Worm (Caenorhabditis elegans) whole organism, L4 larva: ENCODE data around the gene C12D5.5.
A peak's percentile ranks its signal among the peaks of the same experiment; 100 is the strongest.

ENCODE experiments used
- D1046.2 ChIP-seq: fragments of 200-800 bp; sonication (Bioruptor generic); IDR thresholded peaks from 2 replicates; pipeline ENCODE4 v1.3.6; 2022; ENCODE audit warnings: missing genetic modification characterization, missing compliant biosample characterization
- F26F4.8 ChIP-seq: fragments of 200-800 bp; sonication (Bioruptor generic); conservative IDR thresholded peaks from 2 replicates; pipeline ENCODE4 v1.3.6; 2022; ENCODE audit warnings: missing genetic modification characterization, missing compliant biosample characterization
- T20F7.1 ChIP-seq: fragments of 200-800 bp; sonication (Bioruptor generic); optimal IDR thresholded peaks from 2 replicates; lab custom pipeline; 2018; ENCODE audit warnings: mild to moderate bottlenecking, missing genetic modification characterization, missing compliant biosample characterization
- T26A8.4 ChIP-seq: fragments of 200-800 bp; sonication (Bioruptor generic); IDR thresholded peaks from 2 replicates; pipeline ENCODE4 v1.3.6; 2022; ENCODE audit warnings: missing genetic modification characterization, missing compliant biosample characterization
- aly-2 ChIP-seq: sonication (generic microtip); optimal IDR thresholded peaks from 2 replicates; lab custom pipeline; 2018; ENCODE audit warnings: missing biosample characterization, missing genetic modification characterization
- ceh-32 ChIP-seq: sonication (generic microtip); optimal IDR thresholded peaks from 2 replicates; lab custom pipeline; 2016; ENCODE audit warnings: mild to moderate bottlenecking, missing genetic modification characterization, missing compliant biosample characterization; ENCODE audit not compliant: poor library complexity
- ceh-44 ChIP-seq: fragments of 200-800 bp; sonication (Bioruptor generic); IDR thresholded peaks from 2 replicates; pipeline ENCODE4 v1.3.6; 2022; ENCODE audit warnings: missing genetic modification reagents, missing genetic modification characterization, missing compliant biosample characterization
- ceh-62 ChIP-seq: sonication (generic microtip); optimal IDR thresholded peaks from 2 replicates; lab custom pipeline; 2017; ENCODE audit warnings: missing biosample characterization, missing genetic modification characterization
- ces-1 ChIP-seq: fragments of 150-350 bp; sonication (generic microtip); optimal IDR thresholded peaks from 4 replicates; lab custom pipeline; 2014; ENCODE audit warnings: missing biosample characterization, missing genetic modification reagents, missing genetic modification characterization
- daf-16 ChIP-seq, 3 experiments: sonication (generic microtip); optimal IDR thresholded peaks; 2 replicates each; lab custom pipeline; 2016 to 2017; ENCODE audit warnings: missing genetic modification characterization in 3 of 3, missing genetic modification reagents in 3 of 3, mild to moderate bottlenecking in 2 of 3, missing compliant biosample characterization in 2 of 3, missing biosample characterization in 1 of 3, moderate library complexity in 1 of 3
- dmd-6 ChIP-seq: fragments of 200-800 bp; sonication (Bioruptor generic); IDR thresholded peaks from 2 replicates; pipeline ENCODE4 v1.3.6; 2022; ENCODE audit warnings: missing genetic modification reagents, missing genetic modification characterization, missing compliant biosample characterization
- dmd-8 ChIP-seq: fragments of 200-800 bp; sonication (Bioruptor generic); IDR thresholded peaks from 2 replicates; pipeline ENCODE4 v1.3.6; 2022; ENCODE audit warnings: missing genetic modification characterization, missing compliant biosample characterization
- dpl-1 ChIP-seq: fragments of 150-350 bp; optimal IDR thresholded peaks from 2 replicates; lab custom pipeline; 2014; ENCODE audit warnings: missing biosample characterization, missing genetic modification reagents, missing genetic modification characterization
- dve-1 ChIP-seq: sonication (generic microtip); optimal IDR thresholded peaks from 2 replicates; lab custom pipeline; 2017; ENCODE audit warnings: antibody characterized with exemption, mild to moderate bottlenecking, missing genetic modification characterization, missing compliant biosample characterization; ENCODE audit not compliant: insufficient read depth
- fos-1 ChIP-seq: fragments of 150-350 bp; optimal IDR thresholded peaks from 2 replicates; lab custom pipeline; 2014; ENCODE audit warnings: missing biosample characterization, missing genetic modification characterization
- gei-8 ChIP-seq: fragments of 200-800 bp; sonication (Bioruptor generic); optimal IDR thresholded peaks from 2 replicates; lab custom pipeline; 2018; ENCODE audit warnings: mild to moderate bottlenecking, missing genetic modification characterization, missing compliant biosample characterization
- hmg-1.1 ChIP-seq: fragments of 200-800 bp; sonication (Bioruptor generic); IDR thresholded peaks from 2 replicates; pipeline ENCODE4 v1.3.6; 2022; ENCODE audit warnings: missing genetic modification reagents, missing genetic modification characterization, missing compliant biosample characterization
- lin-1 ChIP-seq: fragments of 200-800 bp; sonication (Bioruptor generic); IDR thresholded peaks from 2 replicates; pipeline ENCODE4 v1.3.6; 2022; ENCODE audit warnings: missing genetic modification reagents, missing genetic modification characterization, missing compliant biosample characterization
- lin-13 ChIP-seq: fragments of 150-350 bp; optimal IDR thresholded peaks from 2 replicates; lab custom pipeline; 2014; ENCODE audit warnings: missing biosample characterization, missing genetic modification reagents, missing genetic modification characterization
- lin-15B ChIP-seq: fragments of 150-350 bp; sonication (generic microtip); optimal IDR thresholded peaks from 3 replicates; lab custom pipeline; 2014; ENCODE audit warnings: missing biosample characterization, missing genetic modification characterization
- lsy-2 ChIP-seq, 2 experiments: fragments of 150-350 bp in 1 of 2; sonication (generic microtip) in 1 of 2; optimal IDR thresholded peaks; 2 replicates each; lab custom pipeline; 2014 to 2017; ENCODE audit warnings: missing biosample characterization in 2 of 2, missing genetic modification characterization in 2 of 2
- mdl-1 ChIP-seq, 2 experiments: fragments of 150-350 bp in 1 of 2; sonication (generic microtip) in 1 of 2; optimal IDR thresholded peaks; 2 replicates each; lab custom pipeline; 2014 to 2017; ENCODE audit warnings: missing biosample characterization in 2 of 2, missing genetic modification characterization in 2 of 2
- mdt-29 ChIP-seq: fragments of 200-800 bp; sonication (Bioruptor generic); IDR thresholded peaks from 2 replicates; pipeline ENCODE4 v1.3.6; 2022; ENCODE audit warnings: missing genetic modification reagents, missing genetic modification characterization, missing compliant biosample characterization
- mxl-2 ChIP-seq: fragments of 200-800 bp; sonication (Bioruptor generic); conservative IDR thresholded peaks from 2 replicates; pipeline ENCODE4 v1.3.6; 2022; ENCODE audit warnings: missing genetic modification reagents, missing genetic modification characterization, missing compliant biosample characterization
- mxl-3 ChIP-seq: fragments of 200-800 bp; sonication (Bioruptor generic); optimal IDR thresholded peaks from 2 replicates; lab custom pipeline; 2018; ENCODE audit warnings: mild to moderate bottlenecking, missing genetic modification characterization, missing compliant biosample characterization
- nhr-102 ChIP-seq: sonication (generic microtip); optimal IDR thresholded peaks from 2 replicates; lab custom pipeline; 2016; ENCODE audit warnings: mild to moderate bottlenecking, missing genetic modification characterization, moderate library complexity, missing compliant biosample characterization
- nhr-25 ChIP-seq: sonication (generic microtip); optimal IDR thresholded peaks from 2 replicates; lab custom pipeline; 2017; ENCODE audit warnings: missing genetic modification characterization, mild to moderate bottlenecking, missing compliant biosample characterization, antibody characterized with exemption, moderate library complexity, borderline replicate concordance; ENCODE audit not compliant: insufficient read depth
- nhr-28 ChIP-seq: fragments of 150-350 bp; optimal IDR thresholded peaks from 2 replicates; lab custom pipeline; 2014; ENCODE audit warnings: missing biosample characterization, missing genetic modification characterization
- nhr-41 ChIP-seq: fragments of 200-800 bp; sonication (Bioruptor generic); IDR thresholded peaks from 2 replicates; pipeline ENCODE4 v1.3.6; 2022; ENCODE audit warnings: missing genetic modification reagents, missing genetic modification characterization, missing compliant biosample characterization
- nhr-48 ChIP-seq: sonication (generic microtip); optimal IDR thresholded peaks from 2 replicates; lab custom pipeline; 2016; ENCODE audit warnings: mild to moderate bottlenecking, missing genetic modification characterization, missing compliant biosample characterization
- nhr-77 ChIP-seq: fragments of 150-350 bp; optimal IDR thresholded peaks from 2 replicates; lab custom pipeline; 2014; ENCODE audit warnings: missing biosample characterization, missing genetic modification characterization
- saeg-2 ChIP-seq: fragments of 200-800 bp; sonication (Bioruptor generic); IDR thresholded peaks from 2 replicates; pipeline ENCODE4 v1.3.6; 2022; ENCODE audit warnings: missing genetic modification reagents, missing genetic modification characterization, missing compliant biosample characterization
- sdz-12 ChIP-seq: fragments of 200-800 bp; sonication (Bioruptor generic); optimal IDR thresholded peaks from 2 replicates; lab custom pipeline; 2018; ENCODE audit warnings: mild to moderate bottlenecking, missing genetic modification characterization, missing compliant biosample characterization
- snpc-1.2 ChIP-seq: fragments of 200-800 bp; sonication (Bioruptor generic); IDR thresholded peaks from 2 replicates; pipeline ENCODE4 v1.3.6; 2022; ENCODE audit warnings: missing genetic modification reagents, missing genetic modification characterization, missing compliant biosample characterization
- tra-1 ChIP-seq: fragments of 200-800 bp; sonication (Bioruptor generic); IDR thresholded peaks from 2 replicates; pipeline ENCODE4 v1.3.6; 2022; ENCODE audit warnings: missing genetic modification reagents, missing genetic modification characterization, missing compliant biosample characterization
- unc-130 ChIP-seq: sonication (generic microtip); optimal IDR thresholded peaks from 2 replicates; lab custom pipeline; 2016; ENCODE audit warnings: missing genetic modification reagents, missing genetic modification characterization, missing compliant biosample characterization
- unc-62 ChIP-seq, 3 experiments: fragments of 150-350 bp in 1 of 3; sonication (generic microtip); optimal IDR thresholded peaks in 2 of 3; peaks in 1 of 3; 1 replicate in 1 of 3; 2 replicates in 2 of 3; lab custom pipeline; 2014 to 2017; ENCODE audit warnings: missing biosample characterization in 3 of 3, missing genetic modification characterization in 3 of 3, missing genetic modification reagents in 3 of 3, missing genotype in 1 of 3
- zag-1 ChIP-seq: fragments of 150-350 bp; optimal IDR thresholded peaks from 2 replicates; lab custom pipeline; 2014; ENCODE audit warnings: missing biosample characterization, missing genetic modification characterization
- zip-11 ChIP-seq: fragments of 200-800 bp; sonication (Bioruptor generic); IDR thresholded peaks from 2 replicates; pipeline ENCODE4 v1.3.6; 2022; ENCODE audit warnings: missing genetic modification characterization, missing compliant biosample characterization

Gene C12D5.5

ce11 chrV:7681388-7681787 is 13.3 kb downstream of the C12D5.5 start, which contains the start of gene cyp-33A1:
TSS of gene cyp-33A1 (minus strand) at chrV:7681459.
- TF ChIP-seq lsy-2 (tag; optimal IDR thresholded peaks at IDR 0.05; lab: Kevin White, UChicago): no peak
- peak; percentile 15 for TF ChIP-seq mxl-3 (GFP tag; lab: Kevin White, UChicago)
- no peak for TF ChIP-seq unc-130 (GFP tag; lab: Kevin White, UChicago)
- no peak for TF ChIP-seq tra-1 (GFP tag; lab: Robert Waterston, UW)
- no peak for TF ChIP-seq hmg-1.1 (GFP tag; lab: Robert Waterston, UW)
- no peak for TF ChIP-seq T26A8.4 (GFP tag; lab: Robert Waterston, UW)
- no peak for TF ChIP-seq ceh-32 (tag; lab: Kevin White, UChicago)
- TF ChIP-seq zag-1 (tag; lab: Kevin White, UChicago): no peak
- TF ChIP-seq sdz-12 (GFP tag; lab: Kevin White, UChicago): no peak
- TF ChIP-seq nhr-77 (tag; lab: Kevin White, UChicago): peak; percentile 38
- TF ChIP-seq fos-1 (tag; lab: Kevin White, UChicago): no peak
- no peak for TF ChIP-seq zip-11
- no peak for TF ChIP-seq ceh-62 (tag; lab: Kevin White, UChicago)
- no peak for TF ChIP-seq snpc-1.2 (GFP tag; lab: Robert Waterston, UW)
- TF ChIP-seq ceh-44: no peak
- TF ChIP-seq mxl-2: no peak
- TF ChIP-seq nhr-102 (tag; lab: Kevin White, UChicago): no peak
- no peak for TF ChIP-seq lin-13
- no peak for TF ChIP-seq F26F4.8 (GFP tag; lab: Robert Waterston, UW)
- TF ChIP-seq mdl-1 (tag; optimal IDR thresholded peaks at IDR 0.05; lab: Kevin White, UChicago): peak in 1 of 2 experiments; percentile 27
- no peak for TF ChIP-seq gei-8 (GFP tag; lab: Kevin White, UChicago)
- peak; percentile 51 for TF ChIP-seq dve-1 (tag; lab: Kevin White, UChicago)
- TF ChIP-seq D1046.2: no peak
- peak; percentile 100 for TF ChIP-seq nhr-28 (tag; lab: Kevin White, UChicago)
- no peak for TF ChIP-seq daf-16 (GFP tag; optimal IDR thresholded peaks at IDR 0.05; lab: Kevin White, UChicago)
- TF ChIP-seq daf-16 (tag; optimal IDR thresholded peaks at IDR 0.05; lab: Kevin White, UChicago): peak; percentile 88
- TF ChIP-seq nhr-41 (GFP tag; lab: Robert Waterston, UW): no peak
- TF ChIP-seq mdt-29 (GFP tag; lab: Robert Waterston, UW): no peak
- no peak for TF ChIP-seq aly-2
- no peak for TF ChIP-seq T20F7.1
- no peak for TF ChIP-seq nhr-48 (tag; lab: Kevin White, UChicago)
- TF ChIP-seq ces-1 (GFP tag; lab: Kevin White, UChicago): no peak
- no peak for TF ChIP-seq nhr-25 (tag; lab: Kevin White, UChicago)
- no peak for TF ChIP-seq lin-15B (tag; lab: Kevin White, UChicago)
- TF ChIP-seq dmd-8: no peak
- TF ChIP-seq lin-1 (GFP tag; lab: Robert Waterston, UW): no peak
- no peak for TF ChIP-seq dmd-6 (GFP tag; lab: Robert Waterston, UW)
- TF ChIP-seq saeg-2 (GFP tag; lab: Robert Waterston, UW): no peak
- no peak for TF ChIP-seq dpl-1 (GFP tag; lab: Kevin White, UChicago)

DNA sequence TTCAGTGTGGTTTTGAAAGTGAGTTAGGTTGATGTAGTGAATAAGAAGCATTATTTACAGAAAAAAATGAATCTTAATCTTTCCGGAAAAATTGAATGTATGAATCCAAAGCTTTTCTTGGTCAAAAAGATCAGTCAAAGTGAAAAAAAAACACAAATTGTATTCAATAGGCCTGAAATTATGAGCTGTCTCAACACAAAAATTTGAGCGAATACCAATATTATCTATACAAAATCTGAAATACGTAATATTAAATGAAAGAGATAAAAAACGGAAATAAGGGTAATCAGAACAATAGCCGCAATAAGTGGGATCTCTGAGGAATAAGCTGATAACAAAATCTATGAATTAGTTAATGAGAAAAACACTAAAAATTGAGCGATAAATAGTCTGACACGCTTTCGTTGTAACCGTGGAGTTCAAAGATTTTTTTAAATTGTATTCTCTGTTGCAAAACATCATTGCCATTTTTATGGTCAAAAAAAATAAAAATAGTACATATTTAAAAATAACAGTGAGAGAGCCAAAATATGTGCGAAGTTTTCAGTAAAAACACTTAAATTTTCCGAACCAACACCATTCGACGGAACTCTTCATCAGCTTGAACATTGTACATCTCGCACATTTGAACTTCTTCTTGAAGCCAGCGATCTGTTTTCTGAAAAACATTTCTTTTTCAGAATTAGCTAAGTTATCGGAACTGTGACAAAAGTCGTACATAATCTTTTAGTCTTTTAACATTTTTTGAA is 16.0 kb downstream of the C12D5.5 start, which contains the start of gene sre-11:
Gene sre-11, minus strand, starts transcription at position 51 of the 749 bp plus-strand sequence.
- TF ChIP-seq unc-62 (GFP tag; optimal IDR thresholded peaks at IDR 0.05 in 1 of 2; lab: Kevin White, UChicago) (peak in 1 of 2 experiments; percentile 68), unc-62 (tag; optimal IDR thresholded peaks at IDR 0.05; lab: Kevin White, UChicago) (no peak), sdz-12 (GFP tag; lab: Kevin White, UChicago) (no peak)
